Fruit fly (Drosophila melanogaster): ENCODE measurements around the gene CG5715.
A peak's percentile ranks its signal among the peaks of the same experiment; 100 is the strongest.

Gene CG5715

DNA sequence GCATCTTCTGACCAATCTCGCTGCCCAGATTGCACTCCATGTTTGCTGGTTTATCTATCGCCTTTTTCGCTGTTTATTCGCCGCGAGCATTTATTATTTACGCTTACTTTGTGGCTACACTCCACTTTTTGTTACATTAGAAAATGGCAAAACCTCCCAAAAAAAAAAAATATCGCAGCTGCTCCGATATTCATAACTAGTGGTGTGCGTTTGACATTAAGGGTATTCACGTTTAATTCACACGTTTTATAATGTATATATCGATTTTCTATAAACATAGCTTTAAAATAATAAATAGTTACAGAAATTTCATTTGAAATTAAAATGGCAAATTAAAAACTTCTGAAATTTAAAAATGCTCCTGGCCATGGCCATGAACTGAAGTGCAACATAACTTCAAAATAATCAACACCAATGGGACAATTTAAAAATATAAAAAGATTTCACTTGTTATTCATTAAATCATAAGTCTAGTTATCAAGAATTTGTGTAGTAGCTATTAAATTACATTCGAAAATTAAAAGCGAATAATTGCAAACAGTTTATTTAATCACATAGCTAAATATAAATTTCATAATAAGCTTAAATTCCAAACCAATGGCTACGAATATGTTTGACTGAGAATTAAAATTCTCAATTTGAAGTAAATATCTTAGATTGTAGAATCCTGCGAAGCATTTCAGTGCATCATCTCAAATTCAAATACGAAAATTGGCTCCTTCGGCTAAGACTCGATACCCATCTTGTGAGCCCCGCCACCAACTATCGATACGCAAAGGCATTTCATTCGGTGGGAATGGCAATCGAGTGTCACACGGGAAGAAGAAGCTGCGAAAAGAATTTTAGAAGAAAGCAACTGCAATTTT, 24.3 kb upstream of the CG5715 start, which contains the start of the genes Nab2 and BRWD3:
Nab2 (minus strand) TSS at position 203 of the 866 bp plus-strand sequence.
BRWD3 (plus strand) TSS at position 784 of the 866 bp plus-strand sequence.
- TF ChIP-seq Ets98B (GFP tag; IDR thresholded peaks at IDR 0.05) = no peak; the same call in none of the 2 replicates
- no peak for TF ChIP-seq CG34367 (tag; optimal IDR thresholded peaks at IDR 0.05)
- no peak for TF ChIP-seq CG9948 (tag; optimal IDR thresholded peaks at IDR 0.05)
- TF ChIP-seq CG8159 (tag; optimal IDR thresholded peaks at IDR 0.05) = peak; percentile 15
- TF ChIP-seq Pif1A (GFP tag; optimal IDR thresholded peaks at IDR 0.05) = no peak
- peak; percentile 21; the same call in 1 of the 3 replicates for TF ChIP-seq fd96Ca (GFP tag; IDR thresholded peaks at IDR 0.05)
- TF ChIP-seq CG13204 (GFP tag; optimal IDR thresholded peaks at IDR 0.05) = no peak
- no peak for TF ChIP-seq CG17806 (tag; optimal IDR thresholded peaks at IDR 0.05)
- no peak for TF ChIP-seq D1 (tag; optimal IDR thresholded peaks at IDR 0.05)
- no peak for TF ChIP-seq Pif1B (GFP tag; optimal IDR thresholded peaks at IDR 0.05)
- TF ChIP-seq CG4496 (GFP tag; IDR thresholded peaks at IDR 0.05) = 0 out of 3 replicates have a peak, but pooled peaks have one; percentile 8
- TF ChIP-seq CG14655 (GFP tag; optimal IDR thresholded peaks at IDR 0.05) = no peak
- TF ChIP-seq gl (tag; optimal IDR thresholded peaks at IDR 0.05) = no peak
- TF ChIP-seq EcR (GFP tag; optimal IDR thresholded peaks at IDR 0.05) = no peak
- no peak for TF ChIP-seq Snoo (tag; optimal IDR thresholded peaks at IDR 0.05)
- TF ChIP-seq CG8301 (tag; optimal IDR thresholded peaks at IDR 0.05) = no peak
- TF ChIP-seq CG12605 (GFP tag; IDR thresholded peaks at IDR 0.05) = peak; percentile 8; the same call in 1 of the 2 replicates
- peak; percentile 20; the same call in 1 of the 2 replicates for TF ChIP-seq rn (GFP tag; IDR thresholded peaks at IDR 0.05)
- TF ChIP-seq CG10348 (GFP tag; IDR thresholded peaks at IDR 0.05) = no peak
- 0 out of 2 replicates have a peak, but pooled peaks have one; percentile 50 for TF ChIP-seq CG32121 (GFP tag; IDR thresholded peaks at IDR 0.05)
- TF ChIP-seq CG15710 (tag; optimal IDR thresholded peaks at IDR 0.05) = no peak

dm6 chr3R:24303060-24303459, 8.9 kb upstream of the CG5715 start:
- TF ChIP-seq Pif1B (GFP tag; optimal IDR thresholded peaks at IDR 0.05) (no peak), CG12605 (GFP tag; IDR thresholded peaks at IDR 0.05) (no peak), CG10348 (GFP tag; IDR thresholded peaks at IDR 0.05) (no peak), CG17806 (tag; optimal IDR thresholded peaks at IDR 0.05) (no peak), D1 (tag; optimal IDR thresholded peaks at IDR 0.05) (no peak), CG15710 (tag; optimal IDR thresholded peaks at IDR 0.05) (no peak), CG8159 (tag; optimal IDR thresholded peaks at IDR 0.05) (no peak), fd96Ca (GFP tag; IDR thresholded peaks at IDR 0.05) (no peak), CG4496 (GFP tag; IDR thresholded peaks at IDR 0.05) (no peak), Snoo (tag; optimal IDR thresholded peaks at IDR 0.05) (no peak), EcR (GFP tag; optimal IDR thresholded peaks at IDR 0.05) (no peak), CG13204 (GFP tag; optimal IDR thresholded peaks at IDR 0.05) (no peak), CG9948 (tag; optimal IDR thresholded peaks at IDR 0.05) (no peak), gl (tag; optimal IDR thresholded peaks at IDR 0.05) (no peak), Ets98B (GFP tag; IDR thresholded peaks at IDR 0.05) (no peak), Pif1A (GFP tag; optimal IDR thresholded peaks at IDR 0.05) (no peak), CG32121 (GFP tag; IDR thresholded peaks at IDR 0.05) (no peak), CG8301 (tag; optimal IDR thresholded peaks at IDR 0.05) (no peak)

DNA sequence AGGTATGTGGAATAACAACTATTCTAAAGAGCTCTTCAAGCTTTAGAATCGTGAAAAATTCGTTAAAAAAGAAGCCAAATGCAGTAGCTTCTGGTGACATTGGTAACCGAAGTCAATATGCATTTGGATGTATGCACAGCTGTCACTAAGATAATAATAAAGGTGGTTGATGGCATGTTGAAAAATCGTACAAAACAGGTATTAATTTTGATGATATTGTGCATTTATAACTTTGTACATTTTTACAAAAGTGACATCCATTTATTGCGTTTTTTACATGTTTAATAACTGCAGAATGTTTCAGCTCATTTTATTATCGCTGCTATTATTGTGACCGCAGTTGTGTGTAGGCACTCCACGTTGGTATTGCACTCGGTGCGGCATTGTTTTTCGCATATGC, 7.3 kb upstream of the CG5715 start:
- TF ChIP-seq CG15710 (tag; optimal IDR thresholded peaks at IDR 0.05) (peak; percentile 31), CG8159 (tag; optimal IDR thresholded peaks at IDR 0.05) (no peak), Ets98B (GFP tag; IDR thresholded peaks at IDR 0.05) (peak; percentile 16; the same call in 1 of the 2 replicates), CG32121 (GFP tag; IDR thresholded peaks at IDR 0.05) (0 out of 2 replicates have a peak, but pooled peaks have one; percentile 37), CG34367 (tag; optimal IDR thresholded peaks at IDR 0.05) (no peak), CG9948 (tag; optimal IDR thresholded peaks at IDR 0.05) (peak; percentile 37), CG4496 (GFP tag; IDR thresholded peaks at IDR 0.05) (peak; percentile 72; the same call in 2 of the 3 replicates), Pif1A (GFP tag; optimal IDR thresholded peaks at IDR 0.05) (peak; percentile 24), CG8301 (tag; optimal IDR thresholded peaks at IDR 0.05) (peak; percentile 1), CG10348 (GFP tag; IDR thresholded peaks at IDR 0.05) (no peak), CG12605 (GFP tag; IDR thresholded peaks at IDR 0.05) (no peak), CG17806 (tag; optimal IDR thresholded peaks at IDR 0.05) (peak; percentile 21)

DNA sequence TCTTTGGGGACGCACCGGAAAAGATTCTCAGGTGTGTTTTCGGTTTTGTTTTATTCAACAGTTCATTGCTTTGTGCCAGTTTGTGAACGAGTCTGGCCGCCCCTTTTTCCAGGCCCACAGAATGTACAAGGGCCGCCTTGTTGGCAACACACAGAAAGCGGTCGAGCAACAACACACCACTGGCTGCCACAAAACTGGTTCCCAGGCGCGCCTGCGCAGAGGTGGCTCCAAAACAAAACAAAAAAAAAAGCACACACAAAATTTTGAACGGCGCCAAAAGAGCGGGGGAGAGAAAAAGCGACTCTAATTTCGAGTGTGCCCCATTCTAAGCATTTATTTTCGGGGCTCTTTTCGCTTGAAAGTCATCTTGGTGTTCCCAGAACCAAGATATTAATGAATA, 4.9 kb upstream of the CG5715 start:
- TF ChIP-seq EcR (GFP tag; optimal IDR thresholded peaks at IDR 0.05) = peak; percentile 86
- TF ChIP-seq Snoo (tag; optimal IDR thresholded peaks at IDR 0.05) = no peak
- TF ChIP-seq CG13204 (GFP tag; optimal IDR thresholded peaks at IDR 0.05) = peak; percentile 12

- TF ChIP-seq fd96Ca (GFP tag; IDR thresholded peaks at IDR 0.05) = no peak
- TF ChIP-seq gl (tag; optimal IDR thresholded peaks at IDR 0.05) = no peak
- no peak for TF ChIP-seq EcR (GFP tag; optimal IDR thresholded peaks at IDR 0.05)
- no peak for TF ChIP-seq CG15710 (tag; optimal IDR thresholded peaks at IDR 0.05)
- TF ChIP-seq CG14655 (GFP tag; optimal IDR thresholded peaks at IDR 0.05) = peak; percentile 49
- TF ChIP-seq CG13204 (GFP tag; optimal IDR thresholded peaks at IDR 0.05) = no peak
- TF ChIP-seq CG4496 (GFP tag; IDR thresholded peaks at IDR 0.05) = peak; percentile 37; the same call in 2 of the 3 replicates
- TF ChIP-seq CG12605 (GFP tag; IDR thresholded peaks at IDR 0.05) = no peak
- TF ChIP-seq CG10348 (GFP tag; IDR thresholded peaks at IDR 0.05) = no peak
- TF ChIP-seq CG9948 (tag; optimal IDR thresholded peaks at IDR 0.05) = peak; percentile 40
- TF ChIP-seq rn (GFP tag; IDR thresholded peaks at IDR 0.05) = no peak
- no peak for TF ChIP-seq CG34367 (tag; optimal IDR thresholded peaks at IDR 0.05)
- peak; percentile 8 for TF ChIP-seq CG17806 (tag; optimal IDR thresholded peaks at IDR 0.05)
- TF ChIP-seq CG32121 (GFP tag; IDR thresholded peaks at IDR 0.05) = no peak
- TF ChIP-seq D1 (tag; optimal IDR thresholded peaks at IDR 0.05) = no peak
- TF ChIP-seq CG8159 (tag; optimal IDR thresholded peaks at IDR 0.05) = peak; percentile 51
- TF ChIP-seq Pif1B (GFP tag; optimal IDR thresholded peaks at IDR 0.05) = peak; percentile 48
- TF ChIP-seq CG8301 (tag; optimal IDR thresholded peaks at IDR 0.05) = peak; percentile 12
- peak; percentile 37 for TF ChIP-seq Snoo (tag; optimal IDR thresholded peaks at IDR 0.05)
- peak; percentile 15 for TF ChIP-seq Pif1A (GFP tag; optimal IDR thresholded peaks at IDR 0.05)
Measured at dm6 chr3R:24298534-24298936, 4.3 kb upstream of the CG5715 start.
